Fruit fly (Drosophila melanogaster) whole organism, embryonic: ENCODE data around the gene pim.

ENCODE experiments used
- BEAF-32 ChIP-seq: fragments of 200-800 bp; sonication (Bioruptor generic); optimal IDR thresholded peaks from 3 replicates; lab custom pipeline; 2017; ENCODE audit warnings: missing biosample characterization, missing genetic modification characterization, mild to moderate bottlenecking, moderate library complexity, missing genetic modification reagents
- CG10267 ChIP-seq: fragments of 200-800 bp; sonication (Bioruptor generic); optimal IDR thresholded peaks from 2 replicates; lab custom pipeline; 2018; ENCODE audit warnings: missing biosample characterization, mild to moderate bottlenecking, missing genetic modification characterization, moderate library complexity
- CG10321 ChIP-seq: fragments of 200-800 bp; sonication (Bioruptor generic); IDR thresholded peaks from 2 replicates; pipeline ENCODE4 v1.3.6; 2022; ENCODE audit warnings: missing biosample characterization, missing genetic modification characterization
- CG10462 ChIP-seq: fragments of 200-800 bp; sonication (Bioruptor generic); optimal IDR thresholded peaks from 2 replicates; lab custom pipeline; 2016; ENCODE audit warnings: missing biosample characterization, missing genetic modification characterization
- CG12391 ChIP-seq: fragments of 200-800 bp; sonication (Bioruptor generic); optimal IDR thresholded peaks from 3 replicates; lab custom pipeline; 2018; ENCODE audit warnings: missing biosample characterization, mild to moderate bottlenecking, missing genetic modification characterization, moderate library complexity
- CG12659 ChIP-seq: fragments of 200-800 bp; sonication (Bioruptor generic); optimal IDR thresholded peaks from 3 replicates; lab custom pipeline; 2017; ENCODE audit warnings: mild to moderate bottlenecking, missing biosample characterization, missing genetic modification reagents, missing genetic modification characterization
- CG12744 ChIP-seq: fragments of 200-800 bp; sonication (Bioruptor generic); optimal IDR thresholded peaks from 2 replicates; lab custom pipeline; 2016; ENCODE audit warnings: missing biosample characterization, missing genetic modification characterization
- CG13424 ChIP-seq: fragments of 200-800 bp; sonication (Bioruptor generic); optimal IDR thresholded peaks from 2 replicates; lab custom pipeline; 2019; ENCODE audit warnings: missing biosample characterization, mild to moderate bottlenecking, missing genetic modification characterization, moderate library complexity
- CG13775 ChIP-seq: fragments of 200-800 bp; sonication (Bioruptor generic); optimal IDR thresholded peaks from 3 replicates; lab custom pipeline; 2017; ENCODE audit warnings: missing biosample characterization, mild to moderate bottlenecking, missing genetic modification characterization
- CG14710 ChIP-seq: fragments of 200-800 bp; sonication (Bioruptor generic); optimal IDR thresholded peaks from 3 replicates; lab custom pipeline; 2019; ENCODE audit warnings: missing biosample characterization, mild to moderate bottlenecking, missing genetic modification characterization, moderate library complexity
- CG15269 ChIP-seq: fragments of 200-800 bp; sonication (Bioruptor generic); optimal IDR thresholded peaks from 2 replicates; lab custom pipeline; 2018; ENCODE audit warnings: missing biosample characterization, mild to moderate bottlenecking, missing genetic modification characterization, moderate library complexity
- CG15514 ChIP-seq: fragments of 200-800 bp; sonication (Bioruptor generic); optimal IDR thresholded peaks from 3 replicates; lab custom pipeline; 2017; ENCODE audit warnings: missing biosample characterization, missing genetic modification characterization, mild to moderate bottlenecking, moderate library complexity, missing genetic modification reagents
- CG16813 ChIP-seq: fragments of 200-800 bp; sonication (Bioruptor generic); IDR thresholded peaks from 3 replicates; pipeline ENCODE4 v1.3.6; 2022; ENCODE audit warnings: missing biosample characterization, missing genetic modification characterization; ENCODE audit not compliant: partially characterized antibody
- CG18599 ChIP-seq: fragments of 200-800 bp; sonication (Bioruptor generic); optimal IDR thresholded peaks from 3 replicates; lab custom pipeline; 2017; ENCODE audit warnings: missing biosample characterization, missing genetic modification characterization, mild to moderate bottlenecking, moderate library complexity, missing genetic modification reagents
- CG2875 ChIP-seq: fragments of 200-800 bp; sonication (Bioruptor generic); optimal IDR thresholded peaks from 2 replicates; lab custom pipeline; 2017; ENCODE audit warnings: missing biosample characterization, mild to moderate bottlenecking, missing genetic modification characterization, missing genetic modification reagents
- CG2889 ChIP-seq: fragments of 200-800 bp; sonication (Bioruptor generic); IDR thresholded peaks from 3 replicates; pipeline ENCODE4 v1.3.6; 2022; ENCODE audit warnings: missing biosample characterization, missing genetic modification characterization
- CG30020 ChIP-seq: fragments of 200-800 bp; optimal IDR thresholded peaks from 2 replicates; lab custom pipeline; 2019; ENCODE audit warnings: missing biosample characterization, mild to moderate bottlenecking, missing genetic modification characterization, moderate library complexity
- CG32532 ChIP-seq: fragments of 200-800 bp; sonication (Bioruptor generic); IDR thresholded peaks from 2 replicates; pipeline ENCODE4 v1.3.6; 2022; ENCODE audit warnings: missing biosample characterization, missing genetic modification characterization
- CG34224 ChIP-seq: fragments of 200-800 bp; sonication (Bioruptor generic); IDR thresholded peaks from 3 replicates; pipeline ENCODE4 v1.3.6; 2022; ENCODE audit warnings: missing biosample characterization, missing genetic modification characterization; ENCODE audit not compliant: partially characterized antibody
- CG34376 ChIP-seq: fragments of 200-800 bp; sonication (Bioruptor generic); optimal IDR thresholded peaks from 2 replicates; lab custom pipeline; 2018; ENCODE audit warnings: missing biosample characterization, mild to moderate bottlenecking, missing genetic modification characterization
- CG3995 ChIP-seq: fragments of 200-800 bp; sonication (Bioruptor generic); optimal IDR thresholded peaks from 3 replicates; lab custom pipeline; 2016; ENCODE audit warnings: missing biosample characterization, missing genetic modification characterization
- CG7372 ChIP-seq: fragments of 200-800 bp; sonication (Bioruptor generic); IDR thresholded peaks from 2 replicates; pipeline ENCODE4 v1.3.6; 2022; ENCODE audit warnings: missing biosample characterization, missing genetic modification characterization
- CG7745 ChIP-seq: fragments of 200-800 bp; sonication (Bioruptor generic); optimal IDR thresholded peaks from 2 replicates; lab custom pipeline; 2018; ENCODE audit warnings: missing biosample characterization, mild to moderate bottlenecking, missing genetic modification characterization, moderate library complexity
- CG7786 ChIP-seq: fragments of 200-800 bp; sonication (Bioruptor generic); optimal IDR thresholded peaks from 2 replicates; lab custom pipeline; 2016; ENCODE audit warnings: missing biosample characterization, missing genetic modification characterization
- D ChIP-seq, 2 experiments: fragments of 200-800 bp in 1 of 2; fragments of >200 bp in 1 of 2; sonication (Bioruptor generic) in 1 of 2; optimal IDR thresholded peaks; 2 replicates in 1 of 2; 3 replicates in 1 of 2; lab custom pipeline; 2017; ENCODE audit warnings: mild to moderate bottlenecking in 1 of 2, missing biosample characterization in 1 of 2, missing genetic modification characterization in 1 of 2, missing genetic modification reagents in 1 of 2
- Dek ChIP-seq: fragments of 200-800 bp; sonication (Bioruptor generic); optimal IDR thresholded peaks from 3 replicates; lab custom pipeline; 2019; ENCODE audit warnings: missing biosample characterization, mild to moderate bottlenecking, missing genetic modification characterization, moderate library complexity
- Dll ChIP-seq: fragments of 200-800 bp; sonication (Bioruptor generic); IDR thresholded peaks from 4 replicates; pipeline ENCODE4 v1.3.6; 2022; ENCODE audit warnings: missing biosample characterization, missing genetic modification characterization; ENCODE audit not compliant: partially characterized antibody
- Hr3 ChIP-seq: fragments of 200-800 bp; sonication (Bioruptor generic); optimal IDR thresholded peaks from 3 replicates; lab custom pipeline; 2016; ENCODE audit warnings: missing biosample characterization, missing genetic modification characterization
- Hr51 ChIP-seq, 2 experiments: fragments of 200-800 bp; sonication (Bioruptor generic); optimal IDR thresholded peaks; 2 replicates in 1 of 2; 3 replicates in 1 of 2; lab custom pipeline; 2016 to 2018; ENCODE audit warnings: missing biosample characterization in 2 of 2, missing genetic modification characterization in 2 of 2, mild to moderate bottlenecking in 1 of 2, moderate library complexity in 1 of 2
- Opbp ChIP-seq: fragments of 200-800 bp; sonication (Bioruptor generic); IDR thresholded peaks from 3 replicates; pipeline ENCODE4 v1.3.6; 2022; ENCODE audit warnings: missing biosample characterization, missing genetic modification characterization; ENCODE audit not compliant: partially characterized antibody
- Xrp1 ChIP-seq: fragments of 200-800 bp; sonication (Bioruptor generic); IDR thresholded peaks from 2 replicates; pipeline ENCODE4 v1.3.6; 2022; ENCODE audit warnings: missing biosample characterization, missing genetic modification characterization
- aop ChIP-seq: fragments of 200-800 bp; sonication (Bioruptor generic); IDR thresholded peaks from 2 replicates; pipeline ENCODE4 v1.3.6; 2022; ENCODE audit warnings: missing biosample characterization, missing genetic modification characterization
- cato ChIP-seq: fragments of 200-800 bp; sonication (Bioruptor generic); optimal IDR thresholded peaks from 2 replicates; lab custom pipeline; 2016; ENCODE audit warnings: missing biosample characterization, missing genetic modification characterization, borderline replicate concordance
- crp ChIP-seq, 2 experiments: fragments of 200-800 bp; sonication (Bioruptor generic); optimal IDR thresholded peaks; 2 replicates in 1 of 2; 3 replicates in 1 of 2; lab custom pipeline; 2017; ENCODE audit warnings: missing biosample characterization in 2 of 2, missing genetic modification characterization in 2 of 2, mild to moderate bottlenecking in 1 of 2, moderate library complexity in 1 of 2
- gfzf ChIP-seq: fragments of 200-800 bp; sonication (Bioruptor generic); optimal IDR thresholded peaks from 2 replicates; lab custom pipeline; 2016; ENCODE audit warnings: missing biosample characterization, mild to moderate bottlenecking, missing genetic modification characterization, moderate library complexity
- grau ChIP-seq: fragments of 200-800 bp; optimal IDR thresholded peaks from 3 replicates; lab custom pipeline; 2019; ENCODE audit warnings: missing biosample characterization, mild to moderate bottlenecking, missing genetic modification characterization, moderate library complexity
- grn ChIP-seq: fragments of 200-800 bp; sonication (Bioruptor generic); optimal IDR thresholded peaks from 3 replicates; lab custom pipeline; 2017; ENCODE audit warnings: missing biosample characterization, missing genetic modification characterization
- knrl ChIP-seq: fragments of 200-800 bp; sonication (Bioruptor generic); IDR thresholded peaks from 3 replicates; pipeline ENCODE4 v1.3.6; 2022; ENCODE audit warnings: missing biosample characterization, missing genetic modification characterization; ENCODE audit not compliant: partially characterized antibody
- luna ChIP-seq: fragments of 200-800 bp; sonication (Bioruptor generic); optimal IDR thresholded peaks from 2 replicates; lab custom pipeline; 2016; ENCODE audit warnings: missing biosample characterization, missing genetic modification characterization
- phol ChIP-seq: fragments of 200-800 bp; sonication (Bioruptor generic); optimal IDR thresholded peaks from 3 replicates; lab custom pipeline; 2018; ENCODE audit warnings: missing biosample characterization, mild to moderate bottlenecking, missing genetic modification characterization, moderate library complexity
- ranshi ChIP-seq: fragments of 200-800 bp; sonication (Bioruptor generic); IDR thresholded peaks from 2 replicates; pipeline ENCODE4 v1.3.6; 2022; ENCODE audit warnings: missing biosample characterization, missing genetic modification characterization
- salm ChIP-seq: fragments of 200-800 bp; sonication (Bioruptor generic); optimal IDR thresholded peaks from 2 replicates; lab custom pipeline; 2018; ENCODE audit warnings: missing biosample characterization, mild to moderate bottlenecking, missing genetic modification characterization
- sd ChIP-seq: fragments of 200-800 bp; sonication (Bioruptor generic); optimal IDR thresholded peaks from 3 replicates; lab custom pipeline; 2018; ENCODE audit warnings: missing biosample characterization, mild to moderate bottlenecking, missing genetic modification characterization, moderate library complexity
- slbo ChIP-seq: fragments of 200-800 bp; sonication (Bioruptor generic); IDR thresholded peaks from 2 replicates; pipeline ENCODE4 v1.3.6; 2022; ENCODE audit warnings: missing biosample characterization, missing genetic modification characterization
- slp2 ChIP-seq: fragments of 200-800 bp; sonication (Bioruptor generic); optimal IDR thresholded peaks from 2 replicates; lab custom pipeline; 2016; ENCODE audit warnings: missing biosample characterization, missing genetic modification characterization
- stc ChIP-seq: fragments of 200-800 bp; sonication (Bioruptor generic); IDR thresholded peaks from 2 replicates; pipeline ENCODE4 v1.3.6; 2022; ENCODE audit warnings: missing biosample characterization, missing genetic modification characterization
- stwl ChIP-seq: fragments of 200-800 bp; sonication (Bioruptor generic); optimal IDR thresholded peaks from 3 replicates; lab custom pipeline; 2018; ENCODE audit warnings: missing biosample characterization, mild to moderate bottlenecking, missing genetic modification characterization, moderate library complexity
- unpg ChIP-seq: fragments of 200-800 bp; sonication (Bioruptor generic); optimal IDR thresholded peaks from 3 replicates; lab custom pipeline; 2018; ENCODE audit warnings: missing biosample characterization, mild to moderate bottlenecking, missing genetic modification characterization, moderate library complexity

pim gene

dm6 chr2L:10341405-10341804, 21.4 kb upstream of the pim start, which contains the start of gene CG31715:
Gene CG31715, plus strand, starts transcription at chr2L:10341616.
- peak; percentile 5 for TF ChIP-seq CG34376 (GFP tag; lab: Kevin White, UChicago)
- TF ChIP-seq CG10267: peak; percentile 14
- TF ChIP-seq aop (GFP tag; lab: Robert Waterston, UW): no peak
- no peak for TF ChIP-seq salm (tag; lab: Kevin White, UChicago)
- TF ChIP-seq BEAF-32 (GFP tag; lab: Kevin White, UChicago): peak; percentile 67
- TF ChIP-seq CG7372: no peak
- peak; percentile 13 for TF ChIP-seq phol
- peak; percentile 87 for TF ChIP-seq sd (tag; lab: Kevin White, UChicago)
- TF ChIP-seq CG13424 (tag; lab: Kevin White, UChicago): peak; percentile 30
- peak; percentile 4 for TF ChIP-seq CG10462 (GFP tag; lab: Kevin White, UChicago)
- peak; percentile 53; the same call in 1 of the 2 replicates for TF ChIP-seq ranshi (GFP tag; lab: Robert Waterston, UW)
- TF ChIP-seq CG2875 (GFP tag; lab: Kevin White, UChicago): no peak
- TF ChIP-seq CG10321 (GFP tag; lab: Robert Waterston, UW): no peak
- peak; percentile 26 for TF ChIP-seq Dek (tag; lab: Kevin White, UChicago)
- TF ChIP-seq slp2 (GFP tag; lab: Kevin White, UChicago): no peak
- TF ChIP-seq CG7745: peak; percentile 98
- peak; percentile 47; the same call in 1 of the 3 replicates for TF ChIP-seq CG16813
- no peak for TF ChIP-seq CG2889 (GFP tag; lab: Robert Waterston, UW)
- TF ChIP-seq D (optimal IDR thresholded peaks at IDR 0.05; lab: Kevin White, UChicago): no peak
- no peak for TF ChIP-seq D (GFP tag; optimal IDR thresholded peaks at IDR 0.05; lab: Kevin White, UChicago)
- TF ChIP-seq CG18599 (GFP tag; lab: Kevin White, UChicago): no peak
- TF ChIP-seq Hr51 (GFP tag; optimal IDR thresholded peaks at IDR 0.05; lab: Kevin White, UChicago): peak in 1 of 2 experiments; percentile 18
- TF ChIP-seq CG32532 (GFP tag; lab: Robert Waterston, UW): peak; percentile 58; the same call in 1 of the 2 replicates
- peak; percentile 37 for TF ChIP-seq Hr3
- peak; percentile 66 for TF ChIP-seq slbo (GFP tag; lab: Robert Waterston, UW)
- peak; percentile 72 for TF ChIP-seq CG34224 (GFP tag; lab: Robert Waterston, UW)
- no peak for TF ChIP-seq grn (GFP tag; lab: Kevin White, UChicago)
- no peak for TF ChIP-seq CG13775 (GFP tag; lab: Kevin White, UChicago)
- TF ChIP-seq CG12659 (GFP tag; lab: Kevin White, UChicago): peak; percentile 23
- TF ChIP-seq CG14710 (tag; lab: Kevin White, UChicago): peak; percentile 23
- no peak for TF ChIP-seq CG12744 (GFP tag; lab: Kevin White, UChicago)
- no peak for TF ChIP-seq cato (GFP tag; lab: Kevin White, UChicago)
- peak; percentile 34 for TF ChIP-seq gfzf (GFP tag; lab: Kevin White, UChicago)
- peak; percentile 37 for TF ChIP-seq CG15514 (GFP tag; lab: Kevin White, UChicago)
- no peak for TF ChIP-seq luna
- peak; percentile 23 for TF ChIP-seq CG3995
- TF ChIP-seq Xrp1: 0 out of 2 replicates have a peak, but pooled peaks have one; percentile 22
- TF ChIP-seq CG12391 (tag; lab: Kevin White, UChicago): peak; percentile 54
- peak; percentile 38 for TF ChIP-seq grau (tag; lab: Kevin White, UChicago)
- peak in 1 of 2 experiments; percentile 56 for TF ChIP-seq crp (GFP tag; optimal IDR thresholded peaks at IDR 0.05; lab: Kevin White, UChicago)
- peak; percentile 64 for TF ChIP-seq Dll (GFP tag; lab: Robert Waterston, UW)
- TF ChIP-seq stwl: peak; percentile 56
- TF ChIP-seq CG30020 (tag; lab: Kevin White, UChicago): peak; percentile 78
- peak; percentile 45; the same call in 1 of the 3 replicates for TF ChIP-seq Opbp
- TF ChIP-seq unpg (GFP tag; lab: Kevin White, UChicago): peak; percentile 40
- no peak for TF ChIP-seq stc (GFP tag; lab: Robert Waterston, UW)
- no peak for TF ChIP-seq CG15269
- 0 out of 3 replicates have a peak, but pooled peaks have one; percentile 28 for TF ChIP-seq knrl (GFP tag; lab: Robert Waterston, UW)
- TF ChIP-seq CG7786 (GFP tag; lab: Kevin White, UChicago): no peak
